Fruit fly (Drosophila melanogaster) whole organism, embryonic: ENCODE data around the gene Cyp9f2.

Experiments used
- BEAF-32 ChIP-seq: fragments of 200-800 bp; sonication (Bioruptor generic); optimal IDR thresholded peaks from 3 replicates; lab custom pipeline; 2017; ENCODE audit warnings: missing biosample characterization, missing genetic modification characterization, mild to moderate bottlenecking, moderate library complexity, missing genetic modification reagents
- Bteb2 ChIP-seq: fragments of 200-800 bp; sonication (Bioruptor generic); optimal IDR thresholded peaks from 2 replicates; lab custom pipeline; 2016; ENCODE audit warnings: missing biosample characterization, missing genetic modification characterization
- C15 ChIP-seq: fragments of 200-800 bp; sonication (Bioruptor generic); IDR thresholded peaks from 3 replicates; pipeline ENCODE4 v1.3.6; 2022; ENCODE audit warnings: missing biosample characterization, missing genetic modification characterization
- CG11560 ChIP-seq: fragments of 200-800 bp; sonication (Bioruptor generic); IDR thresholded peaks from 3 replicates; pipeline ENCODE4 v1.3.6; 2022; ENCODE audit warnings: missing biosample characterization, missing genetic modification characterization
- CG12659 ChIP-seq: fragments of 200-800 bp; sonication (Bioruptor generic); optimal IDR thresholded peaks from 3 replicates; lab custom pipeline; 2017; ENCODE audit warnings: mild to moderate bottlenecking, missing biosample characterization, missing genetic modification reagents, missing genetic modification characterization
- CG13123 ChIP-seq: fragments of 200-800 bp; sonication (Bioruptor generic); optimal IDR thresholded peaks from 2 replicates; lab custom pipeline; 2016; ENCODE audit warnings: missing biosample characterization, missing genetic modification characterization
- CG1529 ChIP-seq: fragments of 200-800 bp; sonication (Bioruptor generic); optimal IDR thresholded peaks from 3 replicates; lab custom pipeline; 2018; ENCODE audit warnings: missing biosample characterization, missing genetic modification characterization
- CG15514 ChIP-seq: fragments of 200-800 bp; sonication (Bioruptor generic); optimal IDR thresholded peaks from 3 replicates; lab custom pipeline; 2017; ENCODE audit warnings: missing biosample characterization, missing genetic modification characterization, mild to moderate bottlenecking, moderate library complexity, missing genetic modification reagents
- CG1603 ChIP-seq: fragments of 200-800 bp; sonication (Bioruptor generic); optimal IDR thresholded peaks from 2 replicates; lab custom pipeline; 2019; ENCODE audit warnings: missing biosample characterization, mild to moderate bottlenecking, missing genetic modification characterization, moderate library complexity
- CG17568 ChIP-seq: fragments of 200-800 bp; sonication (Bioruptor generic); optimal IDR thresholded peaks from 2 replicates; lab custom pipeline; 2018; ENCODE audit warnings: missing biosample characterization, mild to moderate bottlenecking, missing genetic modification characterization, moderate library complexity
- CG17829 ChIP-seq: fragments of 200-800 bp; optimal IDR thresholded peaks from 2 replicates; lab custom pipeline; 2019; ENCODE audit warnings: missing biosample characterization, mild to moderate bottlenecking, missing genetic modification characterization, moderate library complexity
- CG30020 ChIP-seq: fragments of 200-800 bp; optimal IDR thresholded peaks from 2 replicates; lab custom pipeline; 2019; ENCODE audit warnings: missing biosample characterization, mild to moderate bottlenecking, missing genetic modification characterization, moderate library complexity
- CG31388 ChIP-seq: fragments of 200-800 bp; sonication (Bioruptor generic); optimal IDR thresholded peaks from 2 replicates; lab custom pipeline; 2016; ENCODE audit warnings: missing biosample characterization, missing genetic modification characterization
- CG34224 ChIP-seq: fragments of 200-800 bp; sonication (Bioruptor generic); IDR thresholded peaks from 3 replicates; pipeline ENCODE4 v1.3.6; 2022; ENCODE audit warnings: missing biosample characterization, missing genetic modification characterization; ENCODE audit not compliant: partially characterized antibody
- CG34422 ChIP-seq: fragments of 200-800 bp; sonication (Bioruptor generic); IDR thresholded peaks from 3 replicates; pipeline ENCODE4 v1.3.6; 2022; ENCODE audit warnings: missing biosample characterization, missing genetic modification characterization
- CG4617 ChIP-seq: fragments of 200-800 bp; sonication (Bioruptor generic); optimal IDR thresholded peaks from 3 replicates; lab custom pipeline; 2016; ENCODE audit warnings: missing biosample characterization, missing genetic modification characterization, borderline replicate concordance
- CG7928 ChIP-seq: fragments of 200-800 bp; sonication (Bioruptor generic); optimal IDR thresholded peaks from 2 replicates; lab custom pipeline; 2017; ENCODE audit warnings: missing biosample characterization, mild to moderate bottlenecking, missing genetic modification characterization
- CG9797 ChIP-seq: fragments of 200-800 bp; sonication (Bioruptor generic); optimal IDR thresholded peaks from 3 replicates; lab custom pipeline; 2018; ENCODE audit warnings: missing biosample characterization, mild to moderate bottlenecking, missing genetic modification characterization
- CTCF ChIP-seq: fragments of 200-800 bp; sonication (Bioruptor generic); optimal IDR thresholded peaks from 2 replicates; lab custom pipeline; 2017; ENCODE audit warnings: missing biosample characterization, mild to moderate bottlenecking, missing genetic modification characterization, moderate library complexity
- CoRest ChIP-seq: fragments of 200-800 bp; sonication (Bioruptor generic); optimal IDR thresholded peaks from 3 replicates; lab custom pipeline; 2018; ENCODE audit warnings: missing biosample characterization, mild to moderate bottlenecking, missing genetic modification characterization, moderate library complexity
- Dp ChIP-seq: fragments of 200-800 bp; sonication (Bioruptor generic); optimal IDR thresholded peaks from 2 replicates; lab custom pipeline; 2018; ENCODE audit warnings: missing biosample characterization, mild to moderate bottlenecking, missing genetic modification characterization, moderate library complexity
- Elba2 ChIP-seq: fragments of 200-800 bp; sonication (Bioruptor generic); optimal IDR thresholded peaks from 3 replicates; lab custom pipeline; 2016; ENCODE audit warnings: missing biosample characterization, missing genetic modification characterization
- Ets97D ChIP-seq: fragments of 200-800 bp; sonication (Bioruptor generic); optimal IDR thresholded peaks from 3 replicates; lab custom pipeline; 2016; ENCODE audit warnings: missing biosample characterization, missing genetic modification characterization
- Hmx ChIP-seq: fragments of 200-800 bp; sonication (Bioruptor generic); optimal IDR thresholded peaks from 2 replicates; lab custom pipeline; 2016; ENCODE audit warnings: missing biosample characterization, missing genetic modification characterization
- Lhr ChIP-seq: fragments of 200-800 bp; sonication (Bioruptor generic); optimal IDR thresholded peaks from 3 replicates; lab custom pipeline; 2017; ENCODE audit warnings: mild to moderate bottlenecking, missing biosample characterization, missing genetic modification reagents, missing genetic modification characterization
- MESR4 ChIP-seq: fragments of 200-800 bp; sonication (Bioruptor generic); optimal IDR thresholded peaks from 2 replicates; lab custom pipeline; 2018; ENCODE audit warnings: missing biosample characterization, mild to moderate bottlenecking, missing genetic modification characterization, moderate library complexity
- Myb ChIP-seq: fragments of 200-800 bp; sonication (Bioruptor generic); optimal IDR thresholded peaks from 2 replicates; lab custom pipeline; 2016; ENCODE audit warnings: missing biosample characterization, missing genetic modification characterization
- Nf-YA ChIP-seq: fragments of 200-800 bp; sonication (Bioruptor generic); IDR thresholded peaks from 2 replicates; pipeline ENCODE4 v1.3.6; 2022; ENCODE audit warnings: missing biosample characterization, missing genetic modification characterization
- Opbp ChIP-seq: fragments of 200-800 bp; sonication (Bioruptor generic); IDR thresholded peaks from 3 replicates; pipeline ENCODE4 v1.3.6; 2022; ENCODE audit warnings: missing biosample characterization, missing genetic modification characterization; ENCODE audit not compliant: partially characterized antibody
- Sin3A ChIP-seq: fragments of >200 bp; optimal IDR thresholded peaks from 2 replicates; lab custom pipeline; 2018
- Sox100B ChIP-seq: fragments of 200-800 bp; sonication (Bioruptor generic); optimal IDR thresholded peaks from 3 replicates; lab custom pipeline; 2018; ENCODE audit warnings: missing biosample characterization, mild to moderate bottlenecking, missing genetic modification characterization
- Sry-β ChIP-seq: fragments of 200-800 bp; sonication (Bioruptor generic); optimal IDR thresholded peaks from 2 replicates; lab custom pipeline; 2018; ENCODE audit warnings: missing biosample characterization, mild to moderate bottlenecking, missing genetic modification characterization, moderate library complexity
- Stat92E ChIP-seq, 3 experiments: fragments of >200 bp in 2 of 3; fragments of 200-800 bp in 1 of 3; sonication (Bioruptor generic) in 1 of 3; optimal IDR thresholded peaks; 2 replicates each; lab custom pipeline; 2017 to 2019; ENCODE audit warnings: missing biosample characterization in 3 of 3, missing genetic modification characterization in 3 of 3, mild to moderate bottlenecking in 1 of 3, moderate library complexity in 1 of 3
- az2 ChIP-seq: fragments of 200-800 bp; sonication (Bioruptor generic); optimal IDR thresholded peaks from 3 replicates; lab custom pipeline; 2016; ENCODE audit warnings: missing biosample characterization, missing genetic modification characterization
- crol ChIP-seq: fragments of 200-800 bp; sonication (Bioruptor generic); IDR thresholded peaks from 2 replicates; pipeline ENCODE4 v1.3.6; 2022; ENCODE audit warnings: missing biosample characterization, missing genetic modification characterization
- fu2 ChIP-seq: fragments of 200-800 bp; sonication (Bioruptor generic); optimal IDR thresholded peaks from 2 replicates; lab custom pipeline; 2016; ENCODE audit warnings: missing biosample characterization, missing genetic modification characterization
- grau ChIP-seq: fragments of 200-800 bp; optimal IDR thresholded peaks from 3 replicates; lab custom pipeline; 2019; ENCODE audit warnings: missing biosample characterization, mild to moderate bottlenecking, missing genetic modification characterization, moderate library complexity
- hbn ChIP-seq: fragments of 200-800 bp; sonication (Bioruptor generic); IDR thresholded peaks from 2 replicates; pipeline ENCODE4 v1.3.6; 2022; ENCODE audit warnings: missing biosample characterization, missing genetic modification characterization; ENCODE audit not compliant: partially characterized antibody
- hkb ChIP-seq, 2 experiments: fragments of 200-800 bp in 1 of 2; fragments of >200 bp in 1 of 2; sonication (Bioruptor generic) in 1 of 2; IDR thresholded peaks in 1 of 2; optimal IDR thresholded peaks in 1 of 2; 2 replicates each; pipeline versions ENCODE4 v1.3.6 to Lab custom; 2017 to 2022; ENCODE audit warnings: missing biosample characterization in 1 of 2, missing genetic modification characterization in 1 of 2
- kay ChIP-seq: fragments of 200-800 bp; sonication (Bioruptor generic); optimal IDR thresholded peaks from 2 replicates; lab custom pipeline; 2016; ENCODE audit warnings: missing biosample characterization, missing genetic modification characterization
- nmo ChIP-seq: fragments of 200-800 bp; sonication (Bioruptor generic); optimal IDR thresholded peaks from 2 replicates; lab custom pipeline; 2018; ENCODE audit warnings: missing biosample characterization, mild to moderate bottlenecking, missing genetic modification characterization, moderate library complexity
- pb ChIP-seq: fragments of 200-800 bp; sonication (Bioruptor generic); optimal IDR thresholded peaks from 3 replicates; lab custom pipeline; 2016; ENCODE audit warnings: missing biosample characterization, missing genetic modification characterization
- phol ChIP-seq: fragments of 200-800 bp; sonication (Bioruptor generic); optimal IDR thresholded peaks from 3 replicates; lab custom pipeline; 2018; ENCODE audit warnings: missing biosample characterization, mild to moderate bottlenecking, missing genetic modification characterization, moderate library complexity
- pzg ChIP-seq: fragments of 200-800 bp; sonication (Bioruptor generic); optimal IDR thresholded peaks from 3 replicates; lab custom pipeline; 2018; ENCODE audit warnings: missing biosample characterization, mild to moderate bottlenecking, missing genetic modification characterization, moderate library complexity
- row ChIP-seq: fragments of 200-800 bp; sonication (Bioruptor generic); IDR thresholded peaks from 3 replicates; pipeline ENCODE4 v1.3.6; 2022; ENCODE audit warnings: missing biosample characterization, missing genetic modification characterization
- sens ChIP-seq: fragments of 200-800 bp; sonication (Bioruptor generic); peaks from one replicate; lab custom pipeline; 2016; ENCODE audit warnings: missing biosample characterization, missing genetic modification characterization
- stwl ChIP-seq: fragments of 200-800 bp; sonication (Bioruptor generic); optimal IDR thresholded peaks from 3 replicates; lab custom pipeline; 2018; ENCODE audit warnings: missing biosample characterization, mild to moderate bottlenecking, missing genetic modification characterization, moderate library complexity
- trem ChIP-seq: fragments of 200-800 bp; optimal IDR thresholded peaks from 3 replicates; lab custom pipeline; 2019; ENCODE audit warnings: missing biosample characterization, mild to moderate bottlenecking, missing genetic modification characterization, moderate library complexity

Gene Cyp9f2

DNA sequence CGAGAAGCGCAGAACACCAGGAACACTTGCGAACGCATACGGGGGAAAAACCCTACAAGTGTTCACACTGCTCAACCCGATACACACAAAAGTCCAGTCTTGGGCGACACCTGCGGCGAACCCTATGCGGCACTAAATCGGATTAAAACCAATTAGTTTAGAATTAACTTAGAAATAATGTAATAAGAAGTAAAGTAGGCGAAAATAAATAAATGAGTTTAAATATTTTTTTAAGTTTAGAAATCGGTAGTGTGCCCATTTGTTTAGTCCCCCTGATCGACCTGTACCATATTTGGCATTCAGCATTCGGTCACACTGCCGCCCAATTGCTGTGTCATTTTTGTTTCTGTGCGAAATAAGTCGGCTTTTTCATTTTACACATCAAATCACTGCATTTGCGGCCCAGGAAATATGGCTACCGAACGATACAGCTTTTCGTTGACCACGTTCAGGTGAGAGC is 25.2 kb upstream of the Cyp9f2 start, which contains the start of gene Prosalpha2 (continued):
- peak; percentile 33 for TF ChIP-seq sens
- TF ChIP-seq hbn (GFP tag; lab: Robert Waterston, UW) = no peak
- peak; percentile 33 for TF ChIP-seq CG17829 (tag; lab: Kevin White, UChicago)
- no peak for TF ChIP-seq az2 (GFP tag; lab: Kevin White, UChicago)
- TF ChIP-seq CG13123 (GFP tag; lab: Kevin White, UChicago) = no peak
- TF ChIP-seq Bteb2 (GFP tag; lab: Kevin White, UChicago) = no peak
- TF ChIP-seq CG1529 (GFP tag; lab: Kevin White, UChicago) = no peak
- TF ChIP-seq C15 = no peak
- no peak for TF ChIP-seq CG17568 (GFP tag; lab: Kevin White, UChicago)
- TF ChIP-seq Hmx (GFP tag; lab: Kevin White, UChicago) = no peak
- TF ChIP-seq pb (GFP tag; lab: Kevin White, UChicago) = no peak
- TF ChIP-seq CTCF (GFP tag; lab: Kevin White, UChicago) = peak; percentile 9
- no peak for TF ChIP-seq Nf-YA (GFP tag; lab: Robert Waterston, UW)
- TF ChIP-seq CG11560 (tag; lab: Robert Waterston, UW) = no peak

DNA sequence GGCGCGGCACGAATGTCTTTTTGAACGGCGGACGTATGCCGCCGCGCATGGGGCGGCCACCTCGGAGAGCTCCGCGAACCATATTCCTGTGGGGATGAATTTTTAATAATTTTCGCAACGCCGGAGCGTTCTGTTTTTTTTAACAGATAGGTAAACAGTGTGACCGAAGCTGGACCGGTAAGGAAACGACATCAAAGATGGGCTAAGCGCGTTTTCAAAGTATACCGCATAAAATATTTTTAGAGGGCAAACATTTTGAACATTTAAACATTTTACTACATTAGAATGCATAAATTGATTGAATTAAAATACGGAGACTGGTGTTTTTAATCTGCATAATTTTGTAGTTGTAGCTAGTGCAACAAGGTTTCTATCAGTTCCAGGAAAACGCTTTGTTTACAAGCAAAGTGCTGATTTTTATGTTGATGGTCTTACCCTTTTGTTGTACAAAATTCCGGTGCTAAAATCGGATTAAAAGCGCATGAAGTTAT is 23.3 kb upstream of the Cyp9f2 start, which contains the start of the genes CG5641 and CG5245:
Gene CG5641, minus strand, starts transcription at position 163 of the 491 bp plus-strand sequence.
Gene CG5245, plus strand, starts transcription at position 441 of the 491 bp plus-strand sequence.
- TF ChIP-seq CG12659 (GFP tag; lab: Kevin White, UChicago) = peak; percentile 22
- TF ChIP-seq Elba2 (GFP tag; lab: Kevin White, UChicago) = no peak
- TF ChIP-seq Lhr (GFP tag; lab: Kevin White, UChicago) = peak; percentile 31
- peak; percentile 11 for TF ChIP-seq CG1603 (tag; lab: Kevin White, UChicago)
- TF ChIP-seq Ets97D (GFP tag; lab: Kevin White, UChicago) = peak; percentile 23
- TF ChIP-seq stwl (tag; lab: Kevin White, UChicago) = peak; percentile 40
- TF ChIP-seq BEAF-32 (GFP tag; lab: Kevin White, UChicago) = peak; percentile 30
- TF ChIP-seq CG30020 (tag; lab: Kevin White, UChicago) = peak; percentile 15
- no peak for TF ChIP-seq kay (GFP tag; lab: Kevin White, UChicago)
- peak; percentile 51 for TF ChIP-seq trem (tag; lab: Kevin White, UChicago)
- TF ChIP-seq Sry-β (GFP tag; lab: Kevin White, UChicago) = peak; percentile 14
- TF ChIP-seq nmo (GFP tag; lab: Kevin White, UChicago) = peak; percentile 20
- 0 out of 3 replicates have a peak, but pooled peaks have one; percentile 12 for TF ChIP-seq Opbp (GFP tag; lab: Robert Waterston, UW)
- TF ChIP-seq CG9797 (GFP tag; lab: Kevin White, UChicago) = peak; percentile 69
- peak; percentile 26 for TF ChIP-seq hkb (optimal IDR thresholded peaks at IDR 0.05; lab: Kevin White, UChicago)
- TF ChIP-seq hkb (GFP tag; IDR thresholded peaks at IDR 0.05; lab: Robert Waterston, UW) = no peak
- TF ChIP-seq fu2 (GFP tag; lab: Kevin White, UChicago) = no peak
- TF ChIP-seq Sox100B = no peak
- no peak for TF ChIP-seq grau
- peak; percentile 57 for TF ChIP-seq CG15514 (GFP tag; lab: Kevin White, UChicago)
- TF ChIP-seq CG34422 (GFP tag; lab: Robert Waterston, UW) = peak; percentile 31; the same call in 1 of the 3 replicates
- peak in 1 of 3 experiments; percentile 5 for TF ChIP-seq Stat92E (GFP tag; optimal IDR thresholded peaks at IDR 0.05; lab: Kevin White, UChicago)
- peak; percentile 34 for TF ChIP-seq sens
- no peak for TF ChIP-seq CG7928 (GFP tag; lab: Kevin White, UChicago)
- peak; percentile 29 for TF ChIP-seq phol (tag; lab: Kevin White, UChicago)
- peak; percentile 47 for TF ChIP-seq MESR4 (GFP tag; lab: Kevin White, UChicago)
- peak; percentile 31 for TF ChIP-seq Myb (GFP tag; lab: Kevin White, UChicago)
- TF ChIP-seq CG31388 = no peak
- TF ChIP-seq CoRest = peak; percentile 12
- no peak for TF ChIP-seq crol (GFP tag; lab: Robert Waterston, UW)
- TF ChIP-seq CG34224 = no peak
- peak; percentile 51 for TF ChIP-seq CG4617 (GFP tag; lab: Kevin White, UChicago)
- TF ChIP-seq row (GFP tag; lab: Robert Waterston, UW) = peak; percentile 40; the same call in 2 of the 3 replicates
- peak; percentile 60 for TF ChIP-seq Dp
- peak; percentile 51 for TF ChIP-seq pzg (GFP tag; lab: Kevin White, UChicago)
- TF ChIP-seq Sin3A (lab: Kevin White, UChicago) = peak; percentile 34
